Worm (Caenorhabditis elegans) whole organism, L1 larva: Measurements from ENCODE around the gene F48B9.8.
A peak's percentile ranks its signal among the peaks of the same experiment; 100 is the strongest.

Source experiments
- C34B4.2 ChIP-seq: sonication (generic microtip); optimal IDR thresholded peaks from 2 replicates; lab custom pipeline; 2017; ENCODE audit warnings: mild to moderate bottlenecking, missing genetic modification characterization, missing compliant biosample characterization
- aha-1 ChIP-seq: fragments of 150-350 bp; optimal IDR thresholded peaks from 2 replicates; lab custom pipeline; 2014; ENCODE audit warnings: missing biosample characterization, missing genetic modification characterization
- alr-1 ChIP-seq: fragments of 200-800 bp; sonication (Bioruptor generic); optimal IDR thresholded peaks from 2 replicates; lab custom pipeline; 2018; ENCODE audit warnings: borderline replicate concordance, mild to moderate bottlenecking, missing genetic modification characterization, missing compliant biosample characterization
- ama-1 ChIP-seq: fragments of 150-350 bp; optimal IDR thresholded peaks from 2 replicates; lab custom pipeline; 2014
- blmp-1 ChIP-seq: fragments of 150-350 bp; optimal IDR thresholded peaks from 2 replicates; lab custom pipeline; 2014; ENCODE audit warnings: missing biosample characterization, missing genetic modification characterization
- ceh-63 ChIP-seq: fragments of 200-800 bp; sonication (Bioruptor generic); optimal IDR thresholded peaks from 2 replicates; lab custom pipeline; 2018; ENCODE audit warnings: mild to moderate bottlenecking, missing genetic modification characterization, missing compliant biosample characterization
- ceh-8 ChIP-seq: fragments of 200-800 bp; sonication (Bioruptor generic); optimal IDR thresholded peaks from 2 replicates; lab custom pipeline; 2018; ENCODE audit warnings: mild to moderate bottlenecking, missing genetic modification characterization, moderate library complexity, missing compliant biosample characterization
- ceh-88 ChIP-seq: fragments of 200-800 bp; sonication (Bioruptor generic); IDR thresholded peaks from 2 replicates; pipeline ENCODE4 v1.3.6; 2022; ENCODE audit warnings: missing genetic modification characterization, missing compliant biosample characterization
- egl-27 ChIP-seq, 2 experiments: fragments of 150-350 bp in 1 of 2; sonication (generic microtip); optimal IDR thresholded peaks; 3 replicates each; lab custom pipeline; 2017 to 2018; ENCODE audit warnings: missing biosample characterization in 2 of 2, missing genetic modification characterization in 2 of 2, missing genetic modification reagents in 2 of 2
- elt-2 ChIP-seq: sonication (generic microtip); optimal IDR thresholded peaks from 2 replicates; lab custom pipeline; 2016; ENCODE audit warnings: missing genetic modification characterization, mild to moderate bottlenecking, inconsistent platforms, missing compliant biosample characterization, missing genetic modification reagents
- elt-3 ChIP-seq, 6 experiments: fragments of 150-350 bp in 1 of 6; sonication (generic microtip); optimal IDR thresholded peaks; 2 replicates each; lab custom pipeline; 2017 to 2018; ENCODE audit warnings: missing biosample characterization in 6 of 6, missing genetic modification characterization in 6 of 6, inconsistent platforms in 1 of 6
- ets-5 ChIP-seq: fragments of 200-800 bp; sonication (Bioruptor generic); IDR thresholded peaks from 2 replicates; pipeline ENCODE4 v1.3.6; 2022; ENCODE audit warnings: missing genetic modification characterization, missing compliant biosample characterization
- fkh-10 ChIP-seq: sonication (generic microtip); optimal IDR thresholded peaks from 2 replicates; lab custom pipeline; 2017; ENCODE audit warnings: missing biosample characterization, missing genetic modification reagents, missing genetic modification characterization
- fkh-8 ChIP-seq: sonication (generic microtip); optimal IDR thresholded peaks from 2 replicates; lab custom pipeline; 2016; ENCODE audit warnings: mild to moderate bottlenecking, missing genetic modification characterization, missing compliant biosample characterization
- fos-1 ChIP-seq: fragments of 150-350 bp; optimal IDR thresholded peaks from 2 replicates; lab custom pipeline; 2014; ENCODE audit warnings: missing biosample characterization, missing genetic modification characterization
- hpl-2 ChIP-seq: fragments of 150-350 bp; optimal IDR thresholded peaks from 2 replicates; lab custom pipeline; 2014; ENCODE audit warnings: missing biosample characterization, missing genetic modification reagents, missing genetic modification characterization
- isw-1 ChIP-seq: fragments of 200-800 bp; sonication (Bioruptor generic); IDR thresholded peaks from 2 replicates; pipeline ENCODE4 v1.3.6; 2022; ENCODE audit warnings: missing genetic modification characterization, missing compliant biosample characterization
- lin-15B ChIP-seq: fragments of 150-350 bp; sonication (generic microtip); optimal IDR thresholded peaks from 3 replicates; lab custom pipeline; 2014; ENCODE audit warnings: missing biosample characterization, missing genetic modification characterization
- lin-39 ChIP-seq: fragments of 150-350 bp; optimal IDR thresholded peaks from 2 replicates; lab custom pipeline; 2014; ENCODE audit warnings: missing biosample characterization, missing genetic modification reagents, missing genetic modification characterization
- mab-9 ChIP-seq: fragments of 200-800 bp; sonication (Bioruptor generic); IDR thresholded peaks from 2 replicates; pipeline ENCODE4 v1.3.6; 2022; ENCODE audit warnings: missing genetic modification reagents, missing genetic modification characterization, missing compliant biosample characterization
- mef-2 ChIP-seq: fragments of 150-350 bp; optimal IDR thresholded peaks from 2 replicates; lab custom pipeline; 2014; ENCODE audit warnings: missing biosample characterization, missing genetic modification characterization
- mep-1 ChIP-seq: fragments of 150-350 bp; optimal IDR thresholded peaks from 2 replicates; lab custom pipeline; 2014; ENCODE audit warnings: missing biosample characterization, missing genetic modification characterization
- nhr-11 ChIP-seq: fragments of 150-350 bp; optimal IDR thresholded peaks from 2 replicates; lab custom pipeline; 2014; ENCODE audit warnings: missing biosample characterization, missing genetic modification characterization
- nhr-12 ChIP-seq: sonication (generic microtip); optimal IDR thresholded peaks from 2 replicates; lab custom pipeline; 2017; ENCODE audit warnings: missing biosample characterization, missing genetic modification characterization
- nhr-19 ChIP-seq: fragments of 200-800 bp; sonication (Bioruptor generic); conservative IDR thresholded peaks from 2 replicates; pipeline ENCODE4 v1.3.6; 2022; ENCODE audit warnings: missing genetic modification characterization, missing compliant biosample characterization
- nhr-28 ChIP-seq: fragments of 150-350 bp; optimal IDR thresholded peaks from 2 replicates; lab custom pipeline; 2014; ENCODE audit warnings: missing biosample characterization, missing genetic modification characterization
- nhr-71 ChIP-seq: sonication (generic microtip); optimal IDR thresholded peaks from 2 replicates; lab custom pipeline; 2016; ENCODE audit warnings: mild to moderate bottlenecking, missing genetic modification characterization, moderate library complexity, missing compliant biosample characterization
- nhr-76 ChIP-seq: sonication (generic microtip); optimal IDR thresholded peaks from 2 replicates; lab custom pipeline; 2017; ENCODE audit warnings: missing biosample characterization, missing genetic modification characterization
- nhr-77 ChIP-seq: fragments of 150-350 bp; optimal IDR thresholded peaks from 2 replicates; lab custom pipeline; 2014; ENCODE audit warnings: missing biosample characterization, missing genetic modification characterization
- nhr-85 ChIP-seq: sonication (generic microtip); peaks from one replicate; lab custom pipeline; 2016; ENCODE audit warnings: missing genetic modification characterization, inconsistent platforms, missing compliant biosample characterization
- nhr-90 ChIP-seq: sonication (generic microtip); optimal IDR thresholded peaks from 2 replicates; lab custom pipeline; 2016; ENCODE audit warnings: mild to moderate bottlenecking, missing genetic modification characterization, missing compliant biosample characterization; ENCODE audit not compliant: poor library complexity
- pqm-1 ChIP-seq: sonication (generic microtip); optimal IDR thresholded peaks from 3 replicates; lab custom pipeline; 2017; ENCODE audit warnings: missing biosample characterization, missing genetic modification characterization
- rnt-1 ChIP-seq: sonication (generic microtip); optimal IDR thresholded peaks from 2 replicates; lab custom pipeline; 2016; ENCODE audit warnings: mild to moderate bottlenecking, missing genetic modification characterization, moderate library complexity, missing compliant biosample characterization
- snu-23 ChIP-seq: sonication (generic microtip); optimal IDR thresholded peaks from 2 replicates; lab custom pipeline; 2016; ENCODE audit warnings: missing genetic modification characterization, missing compliant biosample characterization
- sox-4 ChIP-seq: sonication (generic microtip); optimal IDR thresholded peaks from 2 replicates; lab custom pipeline; 2016; ENCODE audit warnings: missing genetic modification characterization, missing compliant biosample characterization
- swsn-7 ChIP-seq: sonication (generic microtip); optimal IDR thresholded peaks from 2 replicates; lab custom pipeline; 2016; ENCODE audit warnings: missing genetic modification characterization, missing compliant biosample characterization
- tlp-1 ChIP-seq: fragments of 150-350 bp; optimal IDR thresholded peaks from 2 replicates; lab custom pipeline; 2014; ENCODE audit warnings: missing biosample characterization, missing genetic modification characterization
- unc-130 ChIP-seq: fragments of 150-350 bp; optimal IDR thresholded peaks from 2 replicates; lab custom pipeline; 2017; ENCODE audit warnings: missing biosample characterization, missing genetic modification characterization, inconsistent platforms
- unc-98 ChIP-seq: fragments of 200-800 bp; sonication (Bioruptor generic); IDR thresholded peaks from 2 replicates; pipeline ENCODE4 v1.3.6; 2022; ENCODE audit warnings: missing genetic modification characterization, missing compliant biosample characterization
- vab-15 ChIP-seq: sonication (generic microtip); optimal IDR thresholded peaks from 2 replicates; lab custom pipeline; 2017; ENCODE audit warnings: missing genotype, mild to moderate bottlenecking, missing genetic modification characterization, missing compliant biosample characterization
- zip-4 ChIP-seq: fragments of 200-800 bp; sonication (Bioruptor generic); optimal IDR thresholded peaks from 2 replicates; lab custom pipeline; 2018; ENCODE audit warnings: mild to moderate bottlenecking, missing genetic modification characterization, moderate library complexity, missing compliant biosample characterization

F48B9.8 gene

DNA sequence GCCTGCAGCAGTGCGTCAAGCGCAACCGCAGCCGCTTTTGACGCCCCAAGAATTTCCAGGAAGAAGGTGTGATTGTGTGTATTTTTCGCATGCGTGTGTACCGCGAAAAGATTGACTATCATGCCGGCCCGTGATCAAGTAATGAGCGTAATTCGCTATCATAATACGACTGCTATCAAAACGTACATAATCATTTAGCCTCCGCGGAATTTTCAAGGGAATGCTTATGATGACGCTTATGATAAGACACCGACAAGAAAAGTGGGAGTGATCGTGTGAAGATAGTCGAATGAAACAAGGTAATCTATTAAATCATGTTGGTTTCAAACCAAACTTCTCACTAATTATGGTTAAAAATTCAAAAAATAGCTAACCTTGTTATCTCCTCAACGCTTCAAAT lies 18.4 kb downstream of the F48B9.8 start:
- no peak for TF ChIP-seq swsn-7 (tag; lab: Kevin White, UChicago)
- TF ChIP-seq fkh-8 (tag; lab: Kevin White, UChicago), result no peak
- peak; percentile 36 for TF ChIP-seq nhr-85 (tag; lab: Kevin White, UChicago)
- no peak for TF ChIP-seq nhr-12 (tag; lab: Kevin White, UChicago)
- TF ChIP-seq tlp-1 (tag; lab: Kevin White, UChicago), result no peak
- TF ChIP-seq elt-2 (tag; lab: Kevin White, UChicago), result peak; percentile 78
- TF ChIP-seq elt-3 (tag; optimal IDR thresholded peaks at IDR 0.05; lab: Kevin White, UChicago), result peak in 1 of 6 experiments; percentile 50

DNA sequence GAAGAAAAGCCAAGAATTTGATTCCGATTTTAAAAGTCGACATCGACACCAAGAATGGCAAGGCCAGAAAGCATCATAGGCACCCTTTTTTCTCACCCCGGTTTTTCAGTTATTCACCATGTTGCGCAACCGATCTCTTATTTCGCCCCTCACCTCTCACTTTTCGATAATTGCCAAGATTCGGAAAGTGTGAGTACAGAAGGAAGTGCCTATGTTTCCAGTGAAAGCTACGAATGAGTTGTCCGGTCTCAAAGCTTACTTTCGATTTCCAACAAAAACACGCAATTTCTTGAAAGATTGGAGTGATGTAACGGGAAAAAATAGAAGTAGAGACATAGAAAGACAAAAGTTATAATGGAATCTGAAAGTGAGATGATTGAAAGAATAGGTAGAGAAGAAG lies 22.4 kb downstream of the F48B9.8 start:
- TF ChIP-seq blmp-1 (peak; percentile 70), nhr-19 (GFP tag; lab: Robert Waterston, UW) (no peak)

DNA sequence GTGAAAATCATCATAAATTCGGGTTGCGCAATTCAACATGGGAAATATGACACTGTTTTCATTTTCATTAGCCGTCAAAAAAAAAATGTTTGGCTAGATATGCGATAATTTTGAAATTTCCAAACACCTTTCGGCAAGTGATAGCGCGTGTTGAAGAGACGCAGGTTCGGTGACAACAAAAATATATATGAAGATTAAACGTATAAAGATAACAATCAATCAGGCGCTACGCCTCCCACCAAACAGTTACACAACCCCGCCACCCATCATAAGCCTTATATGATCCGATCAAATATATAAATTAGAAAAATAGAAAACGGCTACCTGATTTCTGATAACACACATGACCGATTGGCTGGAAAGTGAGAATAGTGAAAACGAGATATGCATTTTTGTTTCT lies 24.1 kb downstream of the F48B9.8 start:
- TF ChIP-seq blmp-1 (peak; percentile 87), elt-3 (tag; optimal IDR thresholded peaks at IDR 0.05; lab: Kevin White, UChicago) (peak in 1 of 6 experiments; percentile 32), fos-1 (tag; lab: Kevin White, UChicago) (no peak), nhr-71 (tag; lab: Kevin White, UChicago) (no peak), C34B4.2 (no peak), nhr-85 (tag; lab: Kevin White, UChicago) (peak; percentile 71)

DNA sequence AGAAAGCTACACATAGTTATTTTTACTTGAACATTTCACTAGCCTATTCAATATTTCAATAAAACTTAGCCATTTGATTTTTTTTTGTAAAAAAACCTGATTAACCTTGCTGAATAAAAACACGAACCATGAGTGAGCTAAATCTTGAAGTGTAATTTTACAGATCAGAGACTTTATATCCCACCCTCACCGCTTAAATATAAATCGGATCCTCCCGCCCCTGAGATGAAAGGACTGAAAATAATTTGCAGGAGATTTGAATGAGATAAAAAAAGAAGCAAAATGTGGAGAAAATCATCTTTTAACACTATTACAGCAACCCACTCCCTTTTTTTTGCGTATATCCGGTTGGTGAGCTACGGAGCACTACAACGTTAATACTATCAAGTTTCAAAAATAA lies 26.2 kb downstream of the F48B9.8 start, which contains the start of gene npax-2:
Gene npax-2, minus strand, starts transcription at position 101 of the 400 bp plus-strand sequence.
- TF ChIP-seq nhr-19 (GFP tag; lab: Robert Waterston, UW), result no peak
- no peak for TF ChIP-seq blmp-1
- TF ChIP-seq ceh-63, result no peak
- no peak for TF ChIP-seq snu-23 (GFP tag; lab: Kevin White, UChicago)
- no peak for TF ChIP-seq aha-1 (tag; lab: Kevin White, UChicago)
- TF ChIP-seq hpl-2 (GFP tag; lab: Kevin White, UChicago), result no peak
- no peak for TF ChIP-seq mep-1 (tag; lab: Kevin White, UChicago)
- TF ChIP-seq alr-1 (tag; lab: Kevin White, UChicago), result no peak
- no peak for TF ChIP-seq zip-4 (GFP tag; lab: Kevin White, UChicago)
- no peak for TF ChIP-seq unc-98 (GFP tag; lab: Robert Waterston, UW)
- no peak for TF ChIP-seq vab-15 (tag; lab: Kevin White, UChicago)
- TF ChIP-seq nhr-71 (tag; lab: Kevin White, UChicago), result no peak
- TF ChIP-seq nhr-90, result no peak
- TF ChIP-seq nhr-77 (tag; lab: Kevin White, UChicago), result no peak
- no peak for TF ChIP-seq ama-1
- no peak for TF ChIP-seq elt-2 (tag; lab: Kevin White, UChicago)
- no peak for TF ChIP-seq mab-9 (GFP tag; lab: Robert Waterston, UW)
- TF ChIP-seq, all 84 proteins: peak for 0

DNA sequence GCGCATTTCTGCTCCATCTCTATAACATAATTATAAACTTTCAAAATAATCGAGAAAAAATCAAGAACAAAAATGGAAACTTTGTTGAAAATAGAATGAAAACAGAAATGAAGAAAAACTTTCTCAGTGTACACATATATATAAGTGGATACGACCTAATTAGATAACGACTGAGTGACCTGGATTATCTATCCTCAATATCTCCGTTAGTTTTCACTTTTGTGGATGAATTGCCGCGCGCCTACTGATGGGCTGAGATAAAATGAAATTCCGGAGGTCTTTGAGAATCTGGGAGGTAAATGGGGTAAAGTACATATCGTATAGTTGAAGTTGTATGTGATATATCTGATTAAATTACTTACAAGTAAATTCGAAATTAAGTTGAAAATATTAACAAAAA lies 30.6 kb downstream of the F48B9.8 start, which contains the start of gene dpy-3:
Gene dpy-3, minus strand, starts transcription at position 19 of the 400 bp plus-strand sequence.
- TF ChIP-seq blmp-1 (peak; percentile 98), lin-39 (tag; lab: Kevin White, UChicago) (no peak)

DNA sequence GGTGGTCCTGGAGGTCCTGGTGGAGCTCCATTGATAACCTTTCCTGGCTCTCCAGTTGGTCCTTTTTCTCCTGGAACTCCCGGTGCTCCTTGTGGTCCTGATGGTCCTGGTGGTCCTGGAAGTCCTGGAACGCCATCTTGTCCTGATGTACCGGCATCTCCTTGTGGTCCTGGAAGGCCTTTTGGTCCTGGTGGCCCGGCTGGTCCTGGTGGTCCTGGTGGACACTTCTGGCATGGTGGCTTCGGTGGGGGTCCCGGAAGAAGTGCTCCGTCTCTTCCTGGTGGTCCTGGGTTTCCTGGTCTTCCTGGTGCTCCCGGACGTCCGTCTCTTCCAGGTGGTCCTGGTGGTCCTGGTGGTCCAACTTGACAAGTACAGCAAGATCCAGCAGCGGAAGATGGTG lies 31.3 kb downstream of the F48B9.8 start:
- TF ChIP-seq mef-2 (tag; lab: Kevin White, UChicago), result no peak
- TF ChIP-seq pqm-1 (tag; lab: Kevin White, UChicago), result no peak
- no peak for TF ChIP-seq unc-130
- TF ChIP-seq sox-4 (tag; lab: Kevin White, UChicago), result no peak
- no peak for TF ChIP-seq ceh-88
- no peak for TF ChIP-seq nhr-76 (tag; lab: Kevin White, UChicago)
- no peak for TF ChIP-seq swsn-7 (tag; lab: Kevin White, UChicago)
- TF ChIP-seq egl-27 (tag; optimal IDR thresholded peaks at IDR 0.05; lab: Kevin White, UChicago), result no peak
- TF ChIP-seq hpl-2 (GFP tag; lab: Kevin White, UChicago), result no peak
- no peak for TF ChIP-seq nhr-28 (tag; lab: Kevin White, UChicago)
- no peak for TF ChIP-seq elt-3 (tag; optimal IDR thresholded peaks at IDR 0.05; lab: Kevin White, UChicago)
- TF ChIP-seq ets-5 (GFP tag; lab: Robert Waterston, UW), result no peak
- no peak for TF ChIP-seq rnt-1 (tag; lab: Kevin White, UChicago)
- no peak for TF ChIP-seq ceh-63
- no peak for TF ChIP-seq lin-15B (tag; lab: Kevin White, UChicago)
- no peak for TF ChIP-seq ceh-8 (GFP tag; lab: Kevin White, UChicago)
- no peak for TF ChIP-seq isw-1 (GFP tag; lab: Robert Waterston, UW)
- no peak for TF ChIP-seq fkh-10
- no peak for TF ChIP-seq nhr-77 (tag; lab: Kevin White, UChicago)
- TF ChIP-seq nhr-11 (tag; lab: Kevin White, UChicago), result no peak
